Fruit fly (Drosophila melanogaster) whole organism, adult: ENCODE results near the gene Mpc1.

ENCODE experiments used
- CG11617 ChIP-seq: fragments of 200-800 bp; sonication (Bioruptor generic); optimal IDR thresholded peaks from 2 replicates; lab custom pipeline; 2017; ENCODE audit warnings: mild to moderate bottlenecking, missing biosample characterization, missing genetic modification reagents, missing genetic modification characterization
- CG12768 ChIP-seq: fragments of 200-800 bp; sonication (Bioruptor generic); optimal IDR thresholded peaks from 2 replicates; lab custom pipeline; 2017; ENCODE audit warnings: missing biosample characterization, missing genetic modification characterization, mild to moderate bottlenecking, moderate library complexity, missing genetic modification reagents
- CG14711 ChIP-seq: fragments of 200-800 bp; sonication (Bioruptor generic); optimal IDR thresholded peaks from 2 replicates; lab custom pipeline; 2018; ENCODE audit warnings: missing biosample characterization, mild to moderate bottlenecking, missing genetic modification characterization, moderate library complexity
- CG1620 ChIP-seq: fragments of 200-800 bp; sonication (Bioruptor generic); optimal IDR thresholded peaks from 2 replicates; lab custom pipeline; 2016; ENCODE audit warnings: missing biosample characterization, missing genetic modification characterization
- CG33017 ChIP-seq: fragments of 200-800 bp; sonication (Bioruptor generic); optimal IDR thresholded peaks from 2 replicates; lab custom pipeline; 2018; ENCODE audit warnings: missing biosample characterization, mild to moderate bottlenecking, missing genetic modification characterization, moderate library complexity
- CG5204 ChIP-seq: fragments of 200-800 bp; sonication (Bioruptor generic); optimal IDR thresholded peaks from 2 replicates; lab custom pipeline; 2016; ENCODE audit warnings: missing biosample characterization, missing genetic modification characterization
- CG7045 ChIP-seq: fragments of 200-800 bp; sonication (Bioruptor generic); optimal IDR thresholded peaks from 2 replicates; lab custom pipeline; 2017; ENCODE audit warnings: missing biosample characterization, mild to moderate bottlenecking, missing genetic modification characterization
- CG7101 ChIP-seq: fragments of 200-800 bp; sonication (Bioruptor generic); optimal IDR thresholded peaks from 2 replicates; lab custom pipeline; 2018; ENCODE audit warnings: missing biosample characterization, mild to moderate bottlenecking, missing genetic modification characterization, moderate library complexity
- Clk ChIP-seq: fragments of 200-800 bp; sonication (Bioruptor generic); optimal IDR thresholded peaks from 2 replicates; lab custom pipeline; 2017; ENCODE audit warnings: missing biosample characterization, missing genetic modification characterization
- Crg-1 ChIP-seq: fragments of 200-800 bp; sonication (Bioruptor generic); optimal IDR thresholded peaks from 2 replicates; lab custom pipeline; 2016; ENCODE audit warnings: missing biosample characterization, missing genetic modification characterization
- Hr96 ChIP-seq: fragments of 200-800 bp; sonication (Bioruptor generic); optimal IDR thresholded peaks from 2 replicates; lab custom pipeline; 2016; ENCODE audit warnings: missing biosample characterization, missing genetic modification characterization
- Mnt ChIP-seq: fragments of 200-800 bp; sonication (Bioruptor generic); optimal IDR thresholded peaks from 2 replicates; lab custom pipeline; 2016; ENCODE audit warnings: missing biosample characterization, mild to moderate bottlenecking, missing genetic modification characterization
- bab1 ChIP-seq: fragments of 200-800 bp; sonication (Bioruptor generic); optimal IDR thresholded peaks from 3 replicates; lab custom pipeline; 2019; ENCODE audit warnings: missing biosample characterization, mild to moderate bottlenecking, missing genetic modification characterization, moderate library complexity
- cic ChIP-seq: fragments of 200-800 bp; sonication (Bioruptor generic); optimal IDR thresholded peaks from 2 replicates; lab custom pipeline; 2017; ENCODE audit warnings: missing biosample characterization, mild to moderate bottlenecking, missing genetic modification characterization, moderate library complexity
- cnc ChIP-seq, 2 experiments: fragments of >200 bp; optimal IDR thresholded peaks; 2 replicates each; lab custom pipeline; 2017
- kay ChIP-seq: fragments of 200-800 bp; sonication (Bioruptor generic); peaks from one replicate; lab custom pipeline; 2016; ENCODE audit warnings: missing biosample characterization, missing genetic modification characterization, borderline replicate concordance
- ovo ChIP-seq: fragments of 200-800 bp; sonication (Bioruptor generic); optimal IDR thresholded peaks from 2 replicates; lab custom pipeline; 2016; ENCODE audit warnings: missing biosample characterization, missing genetic modification characterization
- pad ChIP-seq: fragments of 200-800 bp; sonication (Bioruptor generic); optimal IDR thresholded peaks from 3 replicates; lab custom pipeline; 2017; ENCODE audit warnings: missing biosample characterization, missing genetic modification characterization, mild to moderate bottlenecking, moderate library complexity, missing genetic modification reagents
- tj ChIP-seq: fragments of 200-800 bp; sonication (Bioruptor generic); optimal IDR thresholded peaks from 3 replicates; lab custom pipeline; 2017; ENCODE audit warnings: missing biosample characterization, mild to moderate bottlenecking, missing genetic modification characterization, moderate library complexity
- toe ChIP-seq: fragments of 200-800 bp; sonication (Bioruptor generic); optimal IDR thresholded peaks from 2 replicates; lab custom pipeline; 2016; ENCODE audit warnings: missing biosample characterization, missing genetic modification characterization

The Mpc1 gene

DNA sequence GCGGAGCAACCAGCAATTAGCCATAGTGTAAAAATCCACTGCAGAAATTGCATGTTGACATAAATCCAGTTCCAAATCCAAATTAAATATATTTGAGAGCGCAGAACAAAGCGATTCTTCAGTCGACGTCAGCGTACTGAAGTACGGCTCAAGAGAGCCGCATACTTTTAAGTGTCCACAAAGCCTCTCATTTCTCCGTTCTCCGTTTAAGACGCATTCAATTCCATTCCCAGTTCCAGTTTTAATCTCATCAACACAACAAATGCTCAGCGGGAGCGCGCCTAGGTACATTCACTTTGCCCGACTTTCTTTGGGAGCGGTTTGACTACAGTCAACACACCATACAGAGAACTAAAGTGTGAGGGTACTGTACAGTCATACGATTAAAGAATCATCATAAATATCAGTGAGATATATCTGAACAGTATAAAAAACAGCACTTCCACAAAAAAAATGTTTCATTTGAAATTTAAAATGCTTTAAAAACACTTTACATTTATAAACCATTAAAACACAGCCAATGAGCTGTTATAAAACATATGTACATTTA, 15.6 kb downstream of the Mpc1 start, which contains the start of gene Sgsh:
Gene Sgsh, minus strand, starts transcription at position 141 of the 550 bp plus-strand sequence.
- TF ChIP-seq Mnt (GFP tag; lab: Kevin White, UChicago) (no peak), CG11617 (GFP tag; lab: Kevin White, UChicago) (no peak), toe (no peak)

dm6 chr3R:18910923-18911322, 17.5 kb downstream of the Mpc1 start:
- TF ChIP-seq CG7101 (peak; percentile 12), pad (no peak)

DNA sequence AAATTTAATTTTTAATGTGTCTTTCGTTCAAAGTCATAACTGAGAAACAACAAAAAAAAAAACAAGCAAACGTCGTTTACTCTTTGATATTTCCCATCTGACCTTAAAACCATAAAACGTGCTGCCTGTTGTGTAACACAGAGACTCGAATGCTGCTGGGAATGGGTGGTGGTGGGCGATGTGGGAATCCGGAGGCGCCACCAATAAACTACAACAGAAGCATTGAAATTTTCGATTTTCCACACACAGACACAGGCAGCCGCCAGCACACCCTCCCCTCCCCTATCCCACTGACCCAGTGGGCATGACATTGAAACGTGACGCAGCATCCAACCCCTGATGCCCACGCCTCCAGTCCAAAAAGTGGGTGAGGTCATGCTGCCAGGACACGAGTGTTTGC, 18.1 kb downstream of the Mpc1 start:
- TF ChIP-seq cnc (optimal IDR thresholded peaks at IDR 0.05; lab: Kevin White, UChicago) (no peak), kay (peak; percentile 63)

DNA sequence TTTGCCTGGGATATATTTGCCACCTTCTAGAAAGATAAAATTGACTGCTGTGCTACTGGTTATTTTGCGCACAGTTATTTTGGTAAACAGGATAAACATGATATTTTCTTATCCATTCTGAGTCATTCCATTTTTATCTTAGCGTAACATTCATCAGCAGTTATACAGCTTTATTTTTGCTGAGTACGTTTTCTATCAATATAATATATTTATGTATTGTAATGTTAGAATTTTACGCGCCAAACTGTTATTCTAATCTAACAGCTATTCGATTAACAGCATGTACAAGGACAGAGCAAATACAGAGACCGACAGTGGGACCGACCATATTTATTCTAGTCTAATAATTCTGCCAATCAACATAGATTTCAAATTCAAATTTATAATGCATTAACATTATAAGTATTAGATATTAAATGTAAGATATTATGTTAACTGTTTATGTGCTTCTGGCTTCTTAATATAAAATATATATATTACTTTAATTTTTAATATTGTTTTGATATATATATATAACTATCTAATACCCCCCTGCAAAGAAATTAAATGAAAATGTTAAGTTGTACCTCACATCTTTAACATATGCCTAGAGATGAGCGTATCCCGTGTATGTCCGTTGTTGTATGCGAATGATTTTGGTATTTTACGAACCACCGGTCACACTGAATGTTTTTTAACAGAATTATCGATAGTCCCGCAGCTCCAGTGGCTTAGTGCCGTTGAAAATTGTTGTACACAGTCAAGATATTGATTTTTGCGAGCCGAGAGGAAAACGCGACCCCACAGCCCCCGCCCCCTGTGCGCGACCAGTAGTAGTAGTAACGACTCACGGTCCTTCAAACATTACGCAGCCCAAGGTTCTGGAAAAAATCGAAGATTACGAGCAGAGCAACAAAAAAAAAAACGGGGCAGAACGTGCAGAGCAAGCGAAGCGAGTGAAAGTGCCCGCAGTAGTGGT, 22.3 kb downstream of the Mpc1 start, which contains the start of gene EndoA:
Gene EndoA, plus strand, starts transcription at position 689 of the 958 bp plus-strand sequence.
- TF ChIP-seq cic: peak; percentile 33
- no peak for TF ChIP-seq CG1620 (GFP tag; lab: Kevin White, UChicago)
- no peak for TF ChIP-seq toe
- TF ChIP-seq bab1 (GFP tag; lab: Kevin White, UChicago): no peak
- TF ChIP-seq Clk: no peak
- TF ChIP-seq CG14711 (tag; lab: Kevin White, UChicago): peak; percentile 66
- no peak for TF ChIP-seq Crg-1
- TF ChIP-seq CG5204 (GFP tag; lab: Kevin White, UChicago): no peak
- peak; percentile 91 for TF ChIP-seq kay
- peak; percentile 45 for TF ChIP-seq CG12768
- TF ChIP-seq CG7045: peak; percentile 68
- TF ChIP-seq CG11617 (GFP tag; lab: Kevin White, UChicago): peak; percentile 46
- peak; percentile 78 for TF ChIP-seq CG7101
- no peak for TF ChIP-seq cnc (optimal IDR thresholded peaks at IDR 0.05; lab: Kevin White, UChicago)
- TF ChIP-seq tj (GFP tag; lab: Kevin White, UChicago): peak; percentile 47
- TF ChIP-seq ovo (GFP tag; lab: Kevin White, UChicago): no peak
- TF ChIP-seq pad: peak; percentile 34
- peak; percentile 54 for TF ChIP-seq Mnt (GFP tag; lab: Kevin White, UChicago)
- TF ChIP-seq CG33017 (tag; lab: Kevin White, UChicago): peak; percentile 82
- no peak for TF ChIP-seq Hr96 (GFP tag; lab: Kevin White, UChicago)

- TF ChIP-seq cnc (optimal IDR thresholded peaks at IDR 0.05; lab: Kevin White, UChicago) (no peak), CG14711 (tag; lab: Kevin White, UChicago) (no peak), toe (no peak), CG7101 (no peak), CG5204 (GFP tag; lab: Kevin White, UChicago) (no peak), Clk (no peak), tj (GFP tag; lab: Kevin White, UChicago) (no peak)
Observed at dm6 chr3R:18905555-18905920, 22.9 kb downstream of the Mpc1 start, which contains the start of gene CG14292. Gene CG14292, minus strand, starts transcription at chr3R:18905655.

- TF ChIP-seq CG33017 (tag; lab: Kevin White, UChicago) (peak; percentile 52), CG7045 (no peak)
Observed at dm6 chr3R:18902858-18903257, 25.6 kb downstream of the Mpc1 start, which contains the start of gene CG34284. Gene CG34284, minus strand, starts transcription at chr3R:18902933.

DNA sequence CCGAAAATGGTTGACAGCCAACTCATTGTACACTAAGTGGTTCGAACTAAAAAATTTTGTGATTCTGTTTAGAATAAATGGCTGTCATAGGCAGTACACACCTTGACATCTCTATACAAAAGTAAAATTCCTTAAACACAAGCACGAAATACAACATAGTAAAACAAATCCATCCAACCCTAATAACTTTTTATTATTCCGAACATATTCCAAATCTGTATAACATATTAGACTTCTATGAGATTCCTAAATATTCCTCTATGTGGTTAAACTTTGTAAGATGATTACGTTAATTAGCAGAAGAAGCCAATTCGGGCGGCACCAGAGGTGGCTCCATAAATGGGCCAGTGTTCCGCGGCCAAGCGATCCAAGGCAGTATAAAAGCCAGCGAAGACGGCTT, 26.3 kb downstream of the Mpc1 start, which contains the start of gene CG14294:
Gene CG14294, minus strand, starts transcription at position 101 of the 400 bp plus-strand sequence.
- TF ChIP-seq CG7045 (no peak), cnc (optimal IDR thresholded peaks at IDR 0.05; lab: Kevin White, UChicago) (no peak), Mnt (GFP tag; lab: Kevin White, UChicago) (no peak), kay (no peak), toe (no peak), CG7101 (no peak), tj (GFP tag; lab: Kevin White, UChicago) (no peak), CG1620 (GFP tag; lab: Kevin White, UChicago) (no peak), CG11617 (GFP tag; lab: Kevin White, UChicago) (no peak), ovo (GFP tag; lab: Kevin White, UChicago) (no peak), CG14711 (tag; lab: Kevin White, UChicago) (no peak), cic (no peak), bab1 (GFP tag; lab: Kevin White, UChicago) (no peak), Clk (no peak), CG12768 (no peak), CG5204 (GFP tag; lab: Kevin White, UChicago) (no peak), Crg-1 (no peak)
